Fruit fly (Drosophila melanogaster) whole organism, embryonic: ENCODE results near the gene Jhbp14.

Experiments
- Abd-B ChIP-seq: fragments of 200-800 bp; sonication (Bioruptor generic); optimal IDR thresholded peaks from 2 replicates; lab custom pipeline; 2018; ENCODE audit warnings: missing biosample characterization, mild to moderate bottlenecking, missing genetic modification characterization, moderate library complexity
- Antp ChIP-seq: fragments of 200-800 bp; sonication (Bioruptor generic); optimal IDR thresholded peaks from 3 replicates; lab custom pipeline; 2016; ENCODE audit warnings: missing biosample characterization, missing genetic modification characterization
- Atf6 ChIP-seq: fragments of 200-800 bp; sonication (Bioruptor generic); IDR thresholded peaks from 2 replicates; pipeline ENCODE4 v1.3.6; 2022; ENCODE audit warnings: missing biosample characterization, missing genetic modification characterization
- CG12391 ChIP-seq: fragments of 200-800 bp; sonication (Bioruptor generic); optimal IDR thresholded peaks from 3 replicates; lab custom pipeline; 2018; ENCODE audit warnings: missing biosample characterization, mild to moderate bottlenecking, missing genetic modification characterization, moderate library complexity
- CG13894 ChIP-seq: fragments of 200-800 bp; sonication (Bioruptor generic); optimal IDR thresholded peaks from 3 replicates; lab custom pipeline; 2018; ENCODE audit warnings: missing biosample characterization, mild to moderate bottlenecking, missing genetic modification characterization, moderate library complexity
- CG17328 ChIP-seq: fragments of 200-800 bp; sonication (Bioruptor generic); IDR thresholded peaks from 2 replicates; pipeline ENCODE4 v1.3.6; 2022; ENCODE audit warnings: missing biosample characterization, missing genetic modification characterization
- CG17612 ChIP-seq: fragments of 200-800 bp; sonication (Bioruptor generic); IDR thresholded peaks from 2 replicates; pipeline ENCODE4 v1.3.6; 2022; ENCODE audit warnings: missing biosample characterization, missing genetic modification characterization
- CG30403 ChIP-seq: fragments of 200-800 bp; sonication (Bioruptor generic); optimal IDR thresholded peaks from 3 replicates; lab custom pipeline; 2016; ENCODE audit warnings: missing biosample characterization, missing genetic modification characterization
- CG3995 ChIP-seq: fragments of 200-800 bp; sonication (Bioruptor generic); optimal IDR thresholded peaks from 3 replicates; lab custom pipeline; 2016; ENCODE audit warnings: missing biosample characterization, missing genetic modification characterization
- CG42726 ChIP-seq: fragments of 200-800 bp; sonication (Bioruptor generic); IDR thresholded peaks from 2 replicates; pipeline ENCODE4 v1.3.6; 2022; ENCODE audit warnings: missing biosample characterization, missing genetic modification characterization; ENCODE audit not compliant: partially characterized antibody
- CG9876 ChIP-seq: fragments of 200-800 bp; sonication (Bioruptor generic); optimal IDR thresholded peaks from 2 replicates; lab custom pipeline; 2016; ENCODE audit warnings: missing biosample characterization, missing genetic modification characterization
- CG9932 ChIP-seq: fragments of 200-800 bp; sonication (Bioruptor generic); IDR thresholded peaks from 2 replicates; pipeline ENCODE4 v1.3.6; 2022; ENCODE audit warnings: missing biosample characterization, missing genetic modification characterization
- CkIIα-i1 ChIP-seq: fragments of 200-800 bp; sonication (Bioruptor generic); IDR thresholded peaks from 2 replicates; pipeline ENCODE4 v1.3.6; 2022; ENCODE audit warnings: missing biosample characterization, missing genetic modification characterization
- D19A ChIP-seq: fragments of 200-800 bp; optimal IDR thresholded peaks from 3 replicates; lab custom pipeline; 2019; ENCODE audit warnings: missing biosample characterization, mild to moderate bottlenecking, missing genetic modification characterization, moderate library complexity
- E2f1 ChIP-seq: fragments of 200-800 bp; sonication (Bioruptor generic); IDR thresholded peaks from 2 replicates; pipeline ENCODE4 v1.3.6; 2022; ENCODE audit warnings: missing biosample characterization, missing genetic modification characterization
- Fer1 ChIP-seq: fragments of 200-800 bp; sonication (Bioruptor generic); optimal IDR thresholded peaks from 2 replicates; lab custom pipeline; 2017; ENCODE audit warnings: missing biosample characterization, mild to moderate bottlenecking, missing genetic modification characterization
- H15 ChIP-seq: fragments of 200-800 bp; sonication (Bioruptor generic); IDR thresholded peaks from 3 replicates; pipeline ENCODE4 v1.3.6; 2022; ENCODE audit warnings: missing biosample characterization, missing genetic modification characterization
- HLH4C ChIP-seq: fragments of 200-800 bp; sonication (Bioruptor generic); IDR thresholded peaks from 3 replicates; pipeline ENCODE4 v1.3.6; 2022; ENCODE audit warnings: missing biosample characterization, missing genetic modification characterization; ENCODE audit not compliant: partially characterized antibody
- HmgZ ChIP-seq: fragments of 200-800 bp; sonication (Bioruptor generic); optimal IDR thresholded peaks from 2 replicates; lab custom pipeline; 2018; ENCODE audit warnings: missing biosample characterization, mild to moderate bottlenecking, missing genetic modification characterization
- Hmr ChIP-seq: fragments of 200-800 bp; sonication (Bioruptor generic); optimal IDR thresholded peaks from 3 replicates; lab custom pipeline; 2017; ENCODE audit warnings: mild to moderate bottlenecking, missing biosample characterization, missing genetic modification reagents, missing genetic modification characterization
- MESR4 ChIP-seq: fragments of 200-800 bp; sonication (Bioruptor generic); optimal IDR thresholded peaks from 2 replicates; lab custom pipeline; 2018; ENCODE audit warnings: missing biosample characterization, mild to moderate bottlenecking, missing genetic modification characterization, moderate library complexity
- Oli ChIP-seq: fragments of 200-800 bp; sonication (Bioruptor generic); optimal IDR thresholded peaks from 2 replicates; lab custom pipeline; 2018; ENCODE audit warnings: missing biosample characterization, mild to moderate bottlenecking, missing genetic modification characterization, moderate library complexity
- Opbp ChIP-seq: fragments of 200-800 bp; sonication (Bioruptor generic); IDR thresholded peaks from 3 replicates; pipeline ENCODE4 v1.3.6; 2022; ENCODE audit warnings: missing biosample characterization, missing genetic modification characterization; ENCODE audit not compliant: partially characterized antibody
- Scr ChIP-seq: fragments of 200-800 bp; sonication (Bioruptor generic); IDR thresholded peaks from 2 replicates; pipeline ENCODE4 v1.3.6; 2022; ENCODE audit warnings: missing biosample characterization, missing genetic modification characterization; ENCODE audit not compliant: partially characterized antibody
- Taf1 ChIP-seq: fragments of 200-800 bp; sonication (Bioruptor generic); IDR thresholded peaks from 2 replicates; pipeline ENCODE4 v1.3.6; 2022; ENCODE audit warnings: missing biosample characterization, missing genetic modification characterization
- Xbp1 ChIP-seq: fragments of 200-800 bp; sonication (Bioruptor generic); optimal IDR thresholded peaks from 3 replicates; lab custom pipeline; 2016; ENCODE audit warnings: missing biosample characterization, mild to moderate bottlenecking, missing genetic modification characterization
- Xrp1 ChIP-seq: fragments of 200-800 bp; sonication (Bioruptor generic); IDR thresholded peaks from 2 replicates; pipeline ENCODE4 v1.3.6; 2022; ENCODE audit warnings: missing biosample characterization, missing genetic modification characterization
- abd-A ChIP-seq: fragments of 200-800 bp; sonication (Bioruptor generic); optimal IDR thresholded peaks from 3 replicates; lab custom pipeline; 2019; ENCODE audit warnings: missing biosample characterization, mild to moderate bottlenecking, missing genetic modification characterization, moderate library complexity
- al ChIP-seq: fragments of 200-800 bp; sonication (Bioruptor generic); IDR thresholded peaks from 2 replicates; pipeline ENCODE4 v1.3.6; 2022; ENCODE audit warnings: missing biosample characterization, missing genetic modification characterization
- amos ChIP-seq: fragments of 200-800 bp; sonication (Bioruptor generic); IDR thresholded peaks from 2 replicates; pipeline ENCODE4 v1.3.6; 2022; ENCODE audit warnings: missing biosample characterization, missing genetic modification characterization; ENCODE audit not compliant: partially characterized antibody
- br ChIP-seq: fragments of >200 bp; optimal IDR thresholded peaks from 2 replicates; lab custom pipeline; 2017
- crp ChIP-seq, 2 experiments: fragments of 200-800 bp; sonication (Bioruptor generic); optimal IDR thresholded peaks; 2 replicates in 1 of 2; 3 replicates in 1 of 2; lab custom pipeline; 2017; ENCODE audit warnings: missing biosample characterization in 2 of 2, missing genetic modification characterization in 2 of 2, mild to moderate bottlenecking in 1 of 2, moderate library complexity in 1 of 2
- eyg ChIP-seq: fragments of 200-800 bp; sonication (Bioruptor generic); optimal IDR thresholded peaks from 3 replicates; lab custom pipeline; 2016; ENCODE audit warnings: missing biosample characterization, missing genetic modification characterization
- grau ChIP-seq: fragments of 200-800 bp; optimal IDR thresholded peaks from 3 replicates; lab custom pipeline; 2019; ENCODE audit warnings: missing biosample characterization, mild to moderate bottlenecking, missing genetic modification characterization, moderate library complexity
- hkb ChIP-seq, 2 experiments: fragments of 200-800 bp in 1 of 2; fragments of >200 bp in 1 of 2; sonication (Bioruptor generic) in 1 of 2; IDR thresholded peaks in 1 of 2; optimal IDR thresholded peaks in 1 of 2; 2 replicates each; pipeline versions ENCODE4 v1.3.6 to Lab custom; 2017 to 2022; ENCODE audit warnings: missing biosample characterization in 1 of 2, missing genetic modification characterization in 1 of 2
- knrl ChIP-seq: fragments of 200-800 bp; sonication (Bioruptor generic); IDR thresholded peaks from 3 replicates; pipeline ENCODE4 v1.3.6; 2022; ENCODE audit warnings: missing biosample characterization, missing genetic modification characterization; ENCODE audit not compliant: partially characterized antibody
- nerfin-1 ChIP-seq: fragments of 200-800 bp; sonication (Bioruptor generic); optimal IDR thresholded peaks from 3 replicates; lab custom pipeline; 2019; ENCODE audit warnings: missing biosample characterization, mild to moderate bottlenecking, missing genetic modification characterization, moderate library complexity
- org-1 ChIP-seq: fragments of 200-800 bp; sonication (Bioruptor generic); optimal IDR thresholded peaks from 2 replicates; lab custom pipeline; 2017; ENCODE audit warnings: missing biosample characterization, missing genetic modification characterization
- pfk ChIP-seq: fragments of 200-800 bp; sonication (Bioruptor generic); optimal IDR thresholded peaks from 2 replicates; lab custom pipeline; 2018; ENCODE audit warnings: missing biosample characterization, mild to moderate bottlenecking, missing genetic modification characterization, moderate library complexity
- ranshi ChIP-seq: fragments of 200-800 bp; sonication (Bioruptor generic); IDR thresholded peaks from 2 replicates; pipeline ENCODE4 v1.3.6; 2022; ENCODE audit warnings: missing biosample characterization, missing genetic modification characterization
- ro ChIP-seq: fragments of 200-800 bp; sonication (Bioruptor generic); IDR thresholded peaks from 2 replicates; pipeline ENCODE4 v1.3.6; 2022; ENCODE audit warnings: missing biosample characterization, missing genetic modification characterization
- seq ChIP-seq: fragments of 200-800 bp; sonication (Bioruptor generic); IDR thresholded peaks from 2 replicates; pipeline ENCODE4 v1.3.6; 2022; ENCODE audit warnings: missing biosample characterization, missing genetic modification characterization
- slbo ChIP-seq: fragments of 200-800 bp; sonication (Bioruptor generic); IDR thresholded peaks from 2 replicates; pipeline ENCODE4 v1.3.6; 2022; ENCODE audit warnings: missing biosample characterization, missing genetic modification characterization
- slp2 ChIP-seq: fragments of 200-800 bp; sonication (Bioruptor generic); optimal IDR thresholded peaks from 2 replicates; lab custom pipeline; 2016; ENCODE audit warnings: missing biosample characterization, missing genetic modification characterization
- so ChIP-seq: fragments of 200-800 bp; sonication (Bioruptor generic); IDR thresholded peaks from 3 replicates; pipeline ENCODE4 v1.3.6; 2022; ENCODE audit warnings: missing biosample characterization, missing genetic modification characterization
- stc ChIP-seq: fragments of 200-800 bp; sonication (Bioruptor generic); IDR thresholded peaks from 2 replicates; pipeline ENCODE4 v1.3.6; 2022; ENCODE audit warnings: missing biosample characterization, missing genetic modification characterization
- sug ChIP-seq: fragments of 200-800 bp; optimal IDR thresholded peaks from 2 replicates; lab custom pipeline; 2019; ENCODE audit warnings: missing biosample characterization, mild to moderate bottlenecking, missing genetic modification characterization, moderate library complexity
- zf30C ChIP-seq: fragments of 200-800 bp; sonication (Bioruptor generic); optimal IDR thresholded peaks from 3 replicates; lab custom pipeline; 2018; ENCODE audit warnings: missing biosample characterization, mild to moderate bottlenecking, missing genetic modification characterization

The Jhbp14 gene

DNA sequence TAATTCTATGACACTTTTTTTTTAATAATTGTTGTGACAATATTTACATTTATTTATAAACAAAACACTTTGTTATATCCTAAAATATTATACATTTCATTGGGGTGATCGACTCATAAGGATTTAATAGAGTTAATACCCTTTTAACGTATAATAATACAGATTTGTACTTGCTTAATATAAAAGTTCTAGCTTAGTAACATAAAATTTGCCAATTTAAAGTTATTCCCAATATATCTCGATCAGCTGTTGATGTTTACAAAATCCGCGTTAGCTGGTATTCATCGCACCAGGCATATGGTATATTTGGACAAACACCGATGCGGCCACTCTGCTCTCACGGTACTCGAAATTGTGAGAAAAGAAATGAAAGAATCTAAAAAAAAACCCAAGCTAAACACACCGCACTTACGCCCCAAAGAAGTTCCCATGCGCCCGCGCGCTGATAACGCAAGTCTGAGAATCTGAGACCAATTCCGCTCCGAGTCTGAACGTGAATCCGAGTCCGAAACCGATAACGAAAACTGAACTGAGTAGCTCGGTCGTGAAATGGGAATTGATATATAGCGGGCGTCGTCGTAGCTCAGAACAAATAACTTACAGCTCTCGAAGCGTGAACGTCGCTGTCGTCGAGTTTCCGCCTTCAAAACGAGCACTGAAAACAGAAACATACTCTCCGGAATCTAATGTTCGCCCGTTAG is 32.7 kb upstream of the Jhbp14 start, which contains the start of gene Pect (continued):
- TF ChIP-seq stc (GFP tag; lab: Robert Waterston, UW) (peak; percentile 19; the same call in 1 of the 2 replicates), Scr (peak; percentile 63), ro (GFP tag; lab: Robert Waterston, UW) (no peak), CG13894 (tag; lab: Kevin White, UChicago) (peak; percentile 79), eyg (GFP tag; lab: Kevin White, UChicago) (no peak), Hmr (GFP tag; lab: Kevin White, UChicago) (peak; percentile 6), CG12391 (peak; percentile 63), abd-A (tag; lab: Kevin White, UChicago) (no peak), slp2 (GFP tag; lab: Kevin White, UChicago) (no peak), HLH4C (no peak; the same call in 2 of the 3 replicates), D19A (no peak), CG42726 (no peak), Antp (GFP tag; lab: Kevin White, UChicago) (peak; percentile 24), br (lab: Kevin White, UChicago) (no peak), crp (GFP tag; optimal IDR thresholded peaks at IDR 0.05; lab: Kevin White, UChicago) (peak; percentile 82 to 95), so (peak; percentile 66; the same call in 1 of the 3 replicates), zf30C (no peak), Xbp1 (GFP tag; lab: Kevin White, UChicago) (peak; percentile 2), amos (peak; percentile 64), CG17612 (GFP tag; lab: Robert Waterston, UW) (no peak), al (GFP tag; lab: Robert Waterston, UW) (0 out of 2 replicates have a peak, but pooled peaks have one; percentile 27), Oli (no peak), hkb (optimal IDR thresholded peaks at IDR 0.05; lab: Kevin White, UChicago) (no peak), hkb (GFP tag; IDR thresholded peaks at IDR 0.05; lab: Robert Waterston, UW) (0 out of 2 replicates have a peak, but pooled peaks have one; percentile 52), knrl (GFP tag; lab: Robert Waterston, UW) (0 out of 3 replicates have a peak, but pooled peaks have one; percentile 43), MESR4 (peak; percentile 83), CG9932 (GFP tag; lab: Robert Waterston, UW) (peak; percentile 38), org-1 (GFP tag; lab: Kevin White, UChicago) (no peak), CG30403 (peak; percentile 26), ranshi (GFP tag; lab: Robert Waterston, UW) (peak; percentile 42; the same call in 1 of the 2 replicates), Abd-B (GFP tag; lab: Kevin White, UChicago) (no peak), CG9876 (GFP tag; lab: Kevin White, UChicago) (no peak), slbo (GFP tag; lab: Robert Waterston, UW) (peak; percentile 73), H15 (GFP tag; lab: Robert Waterston, UW) (no peak), CG3995 (GFP tag; lab: Kevin White, UChicago) (no peak), Opbp (GFP tag; lab: Robert Waterston, UW) (peak; percentile 63; the same call in 2 of the 3 replicates), pfk (GFP tag; lab: Kevin White, UChicago) (peak; percentile 5), CG17328 (GFP tag; lab: Robert Waterston, UW) (no peak), seq (GFP tag; lab: Robert Waterston, UW) (peak; percentile 44; the same call in 1 of the 2 replicates), HmgZ (peak; percentile 62), Taf1 (GFP tag; lab: Robert Waterston, UW) (no peak), CkIIα-i1 (no peak), Atf6 (GFP tag; lab: Robert Waterston, UW) (no peak), nerfin-1 (tag; lab: Kevin White, UChicago) (no peak), grau (peak; percentile 20), Fer1 (GFP tag; lab: Kevin White, UChicago) (peak; percentile 66), Xrp1 (peak; percentile 19; the same call in 1 of the 2 replicates), E2f1 (GFP tag; lab: Robert Waterston, UW) (peak; percentile 54; the same call in 1 of the 2 replicates), sug (peak; percentile 29)
